Worm (Caenorhabditis elegans) whole organism, dauer: ENCODE data around the gene srz-15.

Experiments
- unc-62 ChIP-seq: sonication (generic microtip); optimal IDR thresholded peaks from 2 replicates; lab custom pipeline; 2017; ENCODE audit warnings: missing biosample characterization, missing genetic modification reagents, missing genetic modification characterization

srz-15 gene

DNA sequence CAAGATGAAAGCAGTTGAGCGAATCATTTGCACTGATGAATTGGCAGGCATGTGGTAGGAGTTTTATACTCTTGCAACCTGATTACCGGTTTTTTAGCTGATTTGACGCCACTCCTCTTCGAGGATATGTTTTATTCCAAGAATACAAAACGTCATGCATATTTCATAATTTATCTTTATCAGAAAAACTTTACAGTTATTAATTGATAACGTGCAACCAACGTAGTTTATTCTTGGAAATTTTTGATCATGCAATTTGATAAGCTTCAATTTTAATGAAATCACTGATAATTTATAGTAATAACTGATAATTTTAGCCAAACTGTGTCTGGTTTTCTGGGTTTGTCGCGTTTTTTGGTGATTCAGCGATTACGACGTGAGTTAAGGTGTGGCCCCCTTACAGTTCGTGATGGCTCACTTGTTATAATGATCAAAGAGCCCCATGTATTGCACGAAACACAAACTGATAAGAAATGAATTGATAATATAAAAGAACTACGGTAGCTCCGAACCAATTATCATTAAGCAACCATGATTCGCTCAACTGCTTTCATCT, 20.7 kb downstream of the srz-15 start, which contains the start of the genes cld-1 and dod-21:
cld-1 (minus strand) TSS at position 51 of the 556 bp plus-strand sequence.
dod-21 (plus strand) TSS at position 518 of the 556 bp plus-strand sequence.
- TF ChIP-seq unc-62 (GFP tag; lab: Kevin White, UChicago) = no peak

DNA sequence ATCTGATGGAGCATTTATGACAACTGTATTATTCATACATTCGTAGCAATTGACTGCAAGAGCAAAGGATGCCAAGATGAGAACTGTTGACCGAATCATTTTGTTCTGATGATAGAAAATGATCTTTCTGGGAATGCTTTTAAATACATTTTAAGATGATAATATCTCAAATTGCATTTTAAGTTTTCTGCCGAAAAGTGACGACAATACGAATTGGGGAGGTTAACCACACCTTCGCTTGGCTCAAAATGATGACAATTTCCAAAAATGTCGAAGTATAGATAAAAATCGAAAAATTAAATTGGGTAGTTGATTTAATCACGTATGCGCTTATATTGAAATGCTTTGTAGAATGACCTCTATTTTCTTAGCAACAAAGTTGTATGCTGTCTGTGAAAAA, 25.7 kb downstream of the srz-15 start, which contains the start of gene dod-24:
dod-24 (minus strand) TSS at position 101 of the 400 bp plus-strand sequence.
- no peak for TF ChIP-seq unc-62 (GFP tag; lab: Kevin White, UChicago)

DNA sequence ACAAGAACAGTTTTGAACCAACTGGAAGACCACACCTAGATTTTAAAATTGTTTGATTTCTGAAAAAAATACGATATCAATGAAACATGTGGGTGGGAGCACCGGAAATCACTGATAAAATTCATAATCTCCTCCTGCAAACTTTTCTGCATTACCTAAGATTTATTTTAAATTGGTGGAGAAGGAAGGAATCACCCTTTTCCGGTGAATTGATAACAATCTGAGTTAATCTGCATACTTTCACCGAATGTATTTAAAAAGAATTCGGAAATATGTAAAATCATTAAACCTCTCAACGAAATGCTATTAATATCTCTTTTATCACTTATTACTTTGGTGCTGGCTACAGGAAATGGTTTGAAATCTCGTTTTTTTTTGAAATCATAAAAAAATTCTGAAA, 27.1 kb downstream of the srz-15 start, which contains the start of gene dct-19:
dct-19 (plus strand) TSS at position 301 of the 400 bp plus-strand sequence.
- TF ChIP-seq unc-62 (GFP tag; lab: Kevin White, UChicago) = no peak

DNA sequence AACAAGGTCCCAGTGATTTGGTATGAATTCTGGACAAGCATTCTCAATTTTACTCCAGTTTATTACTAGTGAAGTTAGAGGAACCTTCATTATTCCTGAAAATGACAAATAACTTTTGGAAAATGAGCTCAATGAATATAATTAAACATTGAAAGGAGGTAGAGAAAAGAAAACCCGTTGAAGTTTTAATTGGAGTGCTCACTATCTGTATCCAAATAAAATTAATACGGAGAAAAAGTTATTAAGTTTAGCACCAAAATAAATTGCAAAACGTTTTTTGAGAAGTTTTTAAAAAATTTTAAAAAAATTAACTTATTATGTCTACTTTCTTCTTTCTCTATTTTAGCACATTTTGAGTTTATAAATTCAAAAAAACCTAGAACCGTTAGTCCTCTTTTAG, 30.9 kb downstream of the srz-15 start, which contains the start of gene F55G11.1:
F55G11.1 (minus strand) TSS at position 101 of the 400 bp plus-strand sequence.
- no peak for TF ChIP-seq unc-62 (GFP tag; lab: Kevin White, UChicago)

DNA sequence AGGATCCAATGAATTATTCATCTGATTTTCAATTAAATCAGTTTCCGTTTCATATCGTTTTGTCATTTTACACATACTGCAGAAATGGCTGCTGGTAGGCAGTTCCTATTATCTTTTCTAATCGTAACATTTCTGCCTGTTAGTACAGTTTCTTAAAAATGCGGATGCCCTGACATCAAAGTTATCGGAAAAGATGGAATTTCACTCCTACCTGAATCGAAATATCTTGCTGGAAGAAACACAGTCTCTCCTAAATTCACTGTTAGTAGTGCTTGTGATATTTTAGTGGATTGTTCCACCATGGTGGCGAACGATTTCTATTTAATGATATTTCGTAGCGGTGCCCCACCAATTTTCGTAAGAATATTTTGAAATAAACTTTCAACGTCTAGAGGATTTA, 32.9 kb downstream of the srz-15 start, which contains the start of gene F55G11.10:
F55G11.10 (plus strand) TSS at position 301 of the 400 bp plus-strand sequence.
- TF ChIP-seq unc-62 (GFP tag; lab: Kevin White, UChicago) = no peak

DNA sequence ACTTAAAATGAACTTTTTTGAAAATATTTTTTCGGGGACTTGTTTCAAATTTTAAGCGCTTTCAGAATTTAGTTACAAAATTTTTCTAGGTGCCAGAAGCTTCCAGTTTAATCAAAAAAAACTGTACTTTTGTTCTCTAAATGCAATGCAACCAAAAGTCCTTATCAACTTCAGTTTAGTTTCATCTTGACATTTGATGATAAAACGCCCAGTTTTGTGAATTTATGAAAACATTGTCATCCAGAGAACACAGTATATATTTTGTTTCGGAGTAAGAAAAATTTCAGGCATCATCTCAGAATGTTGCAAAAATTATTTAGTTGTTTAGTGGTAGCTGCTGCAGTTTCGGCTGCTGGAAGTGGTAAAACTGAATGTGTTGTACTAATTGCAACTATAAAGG, 42.2 kb downstream of the srz-15 start, which contains the start of gene F55G11.6:
F55G11.6 (plus strand) TSS at position 301 of the 400 bp plus-strand sequence.
- no peak for TF ChIP-seq unc-62 (GFP tag; lab: Kevin White, UChicago)

DNA sequence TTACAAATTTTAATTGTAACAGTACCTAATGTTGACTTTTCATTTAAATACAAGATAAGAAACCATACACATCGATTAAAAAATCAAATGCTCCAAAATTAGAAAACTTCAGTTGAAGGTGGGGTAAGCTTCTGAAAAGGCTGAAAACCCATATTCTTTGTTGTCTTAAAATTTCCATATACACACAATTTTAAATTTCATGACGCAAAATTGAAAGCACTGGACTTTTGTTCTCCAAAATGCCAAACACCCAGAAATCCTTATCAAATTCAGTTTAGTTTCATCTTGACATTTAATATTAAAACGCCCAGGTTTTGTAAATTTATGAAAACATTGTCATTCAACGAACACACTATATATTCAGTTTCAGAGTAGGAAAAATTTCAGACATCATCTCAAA, 44.6 kb downstream of the srz-15 start, which contains the start of gene F55G11.7:
F55G11.7 (plus strand) TSS at position 301 of the 400 bp plus-strand sequence.
- TF ChIP-seq unc-62 (GFP tag; lab: Kevin White, UChicago) = no peak

DNA sequence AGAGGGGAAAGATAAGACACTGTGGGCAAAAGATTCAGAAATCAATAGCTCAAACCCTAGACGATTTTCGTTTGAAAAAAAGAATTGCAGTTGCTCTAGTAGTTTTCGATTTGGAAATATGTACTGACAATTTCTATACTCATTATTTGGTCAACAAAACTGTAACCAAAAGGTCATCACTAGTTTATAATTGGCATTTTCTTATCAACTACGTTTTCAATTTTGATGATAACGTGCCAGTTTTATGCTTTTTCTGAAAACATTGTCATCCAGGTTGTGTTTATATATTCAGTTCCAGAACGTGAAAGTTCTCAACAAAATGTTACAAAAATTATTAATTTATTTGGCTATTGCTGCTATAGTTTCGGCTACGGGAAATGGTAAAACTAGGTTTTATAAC, 47.0 kb downstream of the srz-15 start, which contains the start of gene F55G11.8:
F55G11.8 (plus strand) TSS at position 245 of the 400 bp plus-strand sequence.
- no peak for TF ChIP-seq unc-62 (GFP tag; lab: Kevin White, UChicago)

DNA sequence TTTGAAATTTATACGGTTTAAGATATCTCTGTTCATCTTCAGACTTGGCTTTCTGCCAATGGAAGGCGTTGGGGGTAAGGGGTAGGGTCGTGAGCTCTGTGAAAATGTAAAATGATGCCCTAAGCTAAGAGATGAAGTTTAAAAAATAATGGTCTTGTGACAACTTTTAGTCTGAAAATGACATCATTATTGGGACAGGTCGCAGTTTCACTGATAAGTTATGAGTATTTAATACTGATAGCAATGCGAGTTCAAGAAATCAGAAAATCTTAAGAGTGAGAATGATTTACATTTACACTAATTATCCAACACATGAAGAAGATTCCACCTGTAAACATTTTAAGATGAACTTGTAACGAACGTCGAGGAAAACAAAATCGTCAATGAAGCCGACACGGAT, 49.1 kb downstream of the srz-15 start:
- no peak for TF ChIP-seq unc-62 (GFP tag; lab: Kevin White, UChicago)

DNA sequence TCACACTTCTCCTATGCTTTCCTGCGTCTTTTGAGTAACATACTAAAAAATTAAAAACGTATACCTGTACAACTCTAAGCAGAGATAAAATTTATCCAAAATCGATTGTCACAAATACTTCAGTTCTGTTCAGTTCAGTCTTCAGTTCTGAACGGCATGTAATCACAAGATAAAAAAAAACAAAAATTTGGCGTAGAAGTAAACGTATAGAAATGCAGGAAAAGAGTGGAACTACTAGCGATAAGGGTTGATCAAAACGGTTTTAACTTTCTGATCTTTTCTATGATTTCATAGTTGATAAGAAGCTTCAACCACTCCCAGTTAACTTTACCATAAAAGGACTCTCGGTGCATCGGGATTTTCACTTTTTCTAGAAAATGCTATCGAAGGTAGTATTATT, 49.5 kb downstream of the srz-15 start, which contains the start of gene dod-22:
dod-22 (plus strand) TSS at position 301 of the 400 bp plus-strand sequence.
- TF ChIP-seq unc-62 (GFP tag; lab: Kevin White, UChicago) = no peak
